Fruit fly (Drosophila melanogaster): ENCODE measurements around the gene pelo.
A peak's percentile ranks its signal among the peaks of the same experiment; 100 is the strongest.

- TF ChIP-seq CG31627 (GFP tag; optimal IDR thresholded peaks at IDR 0.05) (no peak), salr (GFP tag; optimal IDR thresholded peaks at IDR 0.05) (no peak), Ets21C (GFP tag; optimal IDR thresholded peaks at IDR 0.05) (no peak), lz (GFP tag; optimal IDR thresholded peaks at IDR 0.05) (no peak), CG6808 (GFP tag; optimal IDR thresholded peaks at IDR 0.05) (no peak), eg (GFP tag; IDR thresholded peaks at IDR 0.05) (0 out of 3 replicates have a peak, but pooled peaks have one; percentile 7), CG3919 (GFP tag; optimal IDR thresholded peaks at IDR 0.05) (no peak), CG9139 (GFP tag; optimal IDR thresholded peaks at IDR 0.05) (no peak)
Measured at dm6 chr2L:9662977-9663376, 37.6 kb upstream of the pelo start.
